Worm (Caenorhabditis elegans): ENCODE data around the gene H20J04.9.

DNA sequence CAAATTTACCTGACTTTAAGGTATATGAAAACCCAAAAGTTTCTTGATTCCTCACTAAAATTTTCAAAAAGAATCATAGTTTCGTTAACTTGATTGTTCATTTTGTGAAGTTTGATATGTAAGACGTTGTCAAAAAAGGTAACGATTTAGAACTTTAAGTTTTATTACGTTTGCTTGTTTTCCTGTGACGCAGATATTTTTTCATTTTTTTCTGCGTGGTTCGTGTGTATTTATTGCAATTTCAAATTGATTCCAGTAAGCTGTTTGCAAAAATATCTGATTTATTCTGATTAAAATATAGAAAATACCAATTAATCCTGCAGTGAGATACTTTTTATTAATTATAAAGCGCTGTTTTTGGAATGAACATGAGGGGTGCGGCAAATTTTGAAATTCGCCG, 35.0 kb upstream of the H20J04.9 start, which contains the start of gene srw-40:
- TF ChIP-seq swsn-7 (tag; optimal IDR thresholded peaks at IDR 0.05) (no peak), aha-1 (tag; optimal IDR thresholded peaks at IDR 0.05) (no peak), lin-14 (GFP tag; optimal IDR thresholded peaks at IDR 0.05) (no peak), ets-5 (GFP tag; IDR thresholded peaks at IDR 0.05) (no peak), egl-27 (tag; optimal IDR thresholded peaks at IDR 0.05) (no peak), mdl-1 (tag; optimal IDR thresholded peaks at IDR 0.05) (no peak), pag-3 (tag; optimal IDR thresholded peaks at IDR 0.05; ENCODE audit: borderline replicate concordance, insufficient read depth) (no peak)

All from whole organism, L1 larva.